Fruit fly (Drosophila melanogaster): ENCODE results near the gene Clic.
A peak's percentile ranks its signal among the peaks of the same experiment; 100 is the strongest.

Clic gene

DNA sequence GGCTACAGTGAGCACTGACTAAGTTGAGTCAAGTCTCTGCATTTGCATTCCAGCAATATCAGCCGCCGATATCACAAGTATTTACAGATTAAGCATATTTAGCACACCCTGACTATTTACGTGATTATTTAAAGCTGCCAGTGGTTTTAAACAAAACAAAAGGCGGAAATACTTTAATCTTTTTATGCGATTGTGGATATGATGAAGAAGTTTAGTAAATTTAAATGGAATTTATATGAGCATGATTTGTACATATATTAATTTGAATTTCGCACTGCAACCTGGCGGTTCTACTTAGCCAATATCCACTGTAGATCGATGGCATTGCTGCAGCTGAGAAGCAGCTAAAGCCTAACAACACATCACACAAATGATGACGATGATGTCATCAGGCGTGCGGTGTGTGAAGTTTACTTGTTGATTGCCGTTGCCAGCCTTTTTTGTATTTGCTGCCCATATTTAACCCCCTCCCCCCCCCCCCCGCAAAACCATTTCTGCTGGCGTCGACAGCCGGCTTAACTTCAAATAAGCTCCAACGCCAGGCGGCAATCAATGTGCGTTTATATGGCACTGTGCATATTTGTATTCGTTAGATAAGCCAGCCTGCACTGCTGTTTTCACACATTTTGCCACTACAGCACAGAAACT is 6.5 kb downstream of the Clic start (continued):
- TF ChIP-seq CG6765 (GFP tag; optimal IDR thresholded peaks at IDR 0.05) (peak; percentile 13), Poxn (GFP tag; IDR thresholded peaks at IDR 0.05) (no peak), CG6654 (GFP tag; optimal IDR thresholded peaks at IDR 0.05) (peak; percentile 32), CG8359 (GFP tag; optimal IDR thresholded peaks at IDR 0.05; ENCODE audit: borderline replicate concordance) (peak; percentile 7), Fer1 (GFP tag; optimal IDR thresholded peaks at IDR 0.05) (peak; percentile 50), CG18619 (GFP tag; optimal IDR thresholded peaks at IDR 0.05) (peak; percentile 56), gsb (GFP tag; IDR thresholded peaks at IDR 0.05) (no peak), CG7786 (GFP tag; optimal IDR thresholded peaks at IDR 0.05) (peak; percentile 43), Hr3 (GFP tag; optimal IDR thresholded peaks at IDR 0.05) (peak; percentile 60), CG7372 (GFP tag; IDR thresholded peaks at IDR 0.05) (peak; percentile 30; the same call in 1 of the 2 replicates), lov (optimal IDR thresholded peaks at IDR 0.05) (no peak), lov (GFP tag; IDR thresholded peaks at IDR 0.05) (no peak), Hsf (GFP tag; optimal IDR thresholded peaks at IDR 0.05) (peak; percentile 55), pb (GFP tag; optimal IDR thresholded peaks at IDR 0.05) (peak; percentile 38), CG1792 (GFP tag; optimal IDR thresholded peaks at IDR 0.05) (peak; percentile 38), Lhr (GFP tag; optimal IDR thresholded peaks at IDR 0.05) (no peak), CG13775 (GFP tag; optimal IDR thresholded peaks at IDR 0.05) (peak; percentile 30), pho (GFP tag; optimal IDR thresholded peaks at IDR 0.05) (no peak), Rx (GFP tag; IDR thresholded peaks at IDR 0.05) (no peak), CG8089 (GFP tag; optimal IDR thresholded peaks at IDR 0.05) (peak; percentile 13), ranshi (GFP tag; IDR thresholded peaks at IDR 0.05) (peak; percentile 33; the same call in 1 of the 2 replicates), Eip74EF (GFP tag; optimal IDR thresholded peaks at IDR 0.05) (peak in 1 of 2 experiments; percentile 73), BEAF-32 (GFP tag; optimal IDR thresholded peaks at IDR 0.05) (no peak), tx (GFP tag; optimal IDR thresholded peaks at IDR 0.05) (no peak), HLH54F (GFP tag; optimal IDR thresholded peaks at IDR 0.05) (peak; percentile 29), chn (GFP tag; optimal IDR thresholded peaks at IDR 0.05) (peak; percentile 30), CG6175 (GFP tag; IDR thresholded peaks at IDR 0.05) (no peak), Fer3 (tag; optimal IDR thresholded peaks at IDR 0.05) (peak; percentile 38), emc (GFP tag; optimal IDR thresholded peaks at IDR 0.05) (peak; percentile 17), insv (GFP tag; optimal IDR thresholded peaks at IDR 0.05) (no peak), fd96Cb (tag; optimal IDR thresholded peaks at IDR 0.05) (peak; percentile 49), ham (GFP tag; IDR thresholded peaks at IDR 0.05) (no peak), CG3838 (GFP tag; optimal IDR thresholded peaks at IDR 0.05) (no peak), nerfin-1 (tag; optimal IDR thresholded peaks at IDR 0.05) (peak; percentile 44), Six4 (GFP tag; optimal IDR thresholded peaks at IDR 0.05) (no peak), Hr51 (GFP tag; optimal IDR thresholded peaks at IDR 0.05) (peak in 1 of 2 experiments; percentile 81), Max (GFP tag; optimal IDR thresholded peaks at IDR 0.05) (no peak), dati (GFP tag; IDR thresholded peaks at IDR 0.05) (no peak), chm (GFP tag; IDR thresholded peaks at IDR 0.05) (no peak), nom (GFP tag; optimal IDR thresholded peaks at IDR 0.05) (peak; percentile 31), exex (tag; optimal IDR thresholded peaks at IDR 0.05) (no peak), sc (optimal IDR thresholded peaks at IDR 0.05) (no peak), sc (GFP tag; optimal IDR thresholded peaks at IDR 0.05) (peak; percentile 29), CG43689 (GFP tag; IDR thresholded peaks at IDR 0.05) (no peak), hb (GFP tag; IDR thresholded peaks at IDR 0.05; ENCODE audit: partially characterized antibody) (no peak), Awh (GFP tag; IDR thresholded peaks at IDR 0.05) (no peak), zf30C (GFP tag; optimal IDR thresholded peaks at IDR 0.05) (no peak), YL-1 (GFP tag; optimal IDR thresholded peaks at IDR 0.05) (no peak), CG18011 (GFP tag; optimal IDR thresholded peaks at IDR 0.05) (no peak), CG4282 (GFP tag; optimal IDR thresholded peaks at IDR 0.05) (no peak)
